Worm (Caenorhabditis elegans) whole organism, L4 larva: ENCODE measurements around the gene F28H7.3.

Source experiments
- F10B5.3 ChIP-seq: sonication (generic microtip); optimal IDR thresholded peaks from 2 replicates; lab custom pipeline; 2016; ENCODE audit warnings: mild to moderate bottlenecking, missing genetic modification characterization, missing compliant biosample characterization
- F44E2.7 ChIP-seq: fragments of 200-800 bp; sonication (Bioruptor generic); IDR thresholded peaks from 2 replicates; pipeline ENCODE4 v2.1.2; 2022; ENCODE audit warnings: missing genetic modification characterization, missing compliant biosample characterization
- T26A8.4 ChIP-seq: fragments of 200-800 bp; sonication (Bioruptor generic); IDR thresholded peaks from 2 replicates; pipeline ENCODE4 v1.3.6; 2022; ENCODE audit warnings: missing genetic modification characterization, missing compliant biosample characterization
- aha-1 ChIP-seq: fragments of 150-350 bp; peaks from one replicate; lab custom pipeline; 2014; ENCODE audit warnings: missing biosample characterization, missing genetic modification characterization
- aly-2 ChIP-seq: sonication (generic microtip); optimal IDR thresholded peaks from 2 replicates; lab custom pipeline; 2018; ENCODE audit warnings: missing biosample characterization, missing genetic modification characterization
- ama-1 ChIP-seq: fragments of 150-350 bp; optimal IDR thresholded peaks from 2 replicates; lab custom pipeline; 2014; ENCODE audit warnings: inconsistent platforms, mixed read lengths
- ceh-20 ChIP-seq: fragments of 200-800 bp; sonication (Bioruptor generic); IDR thresholded peaks from 2 replicates; pipeline ENCODE4 v1.3.6; 2022; ENCODE audit warnings: missing genetic modification reagents, missing genetic modification characterization, missing compliant biosample characterization
- ceh-82 ChIP-seq: sonication (generic microtip); optimal IDR thresholded peaks from 2 replicates; lab custom pipeline; 2017; ENCODE audit warnings: missing biosample characterization, missing genetic modification characterization
- ctbp-1 ChIP-seq: fragments of 200-800 bp; sonication (Bioruptor generic); IDR thresholded peaks from 2 replicates; pipeline ENCODE4 v1.3.6; 2022; ENCODE audit warnings: missing genetic modification reagents, missing genetic modification characterization, missing compliant biosample characterization
- daf-12 ChIP-seq: fragments of 150-350 bp; optimal IDR thresholded peaks from 2 replicates; lab custom pipeline; 2014; ENCODE audit warnings: missing biosample characterization, missing genetic modification reagents, missing genetic modification characterization
- daf-19 ChIP-seq: fragments of 200-800 bp; sonication (Bioruptor generic); conservative IDR thresholded peaks from 2 replicates; pipeline ENCODE4 v1.3.6; 2022; ENCODE audit warnings: missing genetic modification characterization, missing compliant biosample characterization
- daf-8 ChIP-seq: fragments of 200-800 bp; sonication (Bioruptor generic); IDR thresholded peaks from 2 replicates; pipeline ENCODE4 v1.3.6; 2022; ENCODE audit warnings: missing genetic modification characterization, missing compliant biosample characterization
- dmd-6 ChIP-seq: fragments of 200-800 bp; sonication (Bioruptor generic); IDR thresholded peaks from 2 replicates; pipeline ENCODE4 v1.3.6; 2022; ENCODE audit warnings: missing genetic modification reagents, missing genetic modification characterization, missing compliant biosample characterization
- dmd-8 ChIP-seq: fragments of 200-800 bp; sonication (Bioruptor generic); IDR thresholded peaks from 2 replicates; pipeline ENCODE4 v1.3.6; 2022; ENCODE audit warnings: missing genetic modification characterization, missing compliant biosample characterization
- dmd-9 ChIP-seq: fragments of 200-800 bp; sonication (Bioruptor generic); IDR thresholded peaks from 2 replicates; pipeline ENCODE4 v1.3.6; 2022; ENCODE audit warnings: missing genetic modification reagents, missing genetic modification characterization, missing compliant biosample characterization
- dpl-1 ChIP-seq: fragments of 150-350 bp; optimal IDR thresholded peaks from 2 replicates; lab custom pipeline; 2014; ENCODE audit warnings: missing biosample characterization, missing genetic modification reagents, missing genetic modification characterization
- dve-1 ChIP-seq: sonication (generic microtip); optimal IDR thresholded peaks from 2 replicates; lab custom pipeline; 2017; ENCODE audit warnings: antibody characterized with exemption, mild to moderate bottlenecking, missing genetic modification characterization, missing compliant biosample characterization; ENCODE audit not compliant: insufficient read depth
- fkh-10 ChIP-seq: fragments of 150-350 bp; optimal IDR thresholded peaks from 2 replicates; lab custom pipeline; 2014; ENCODE audit warnings: missing biosample characterization, missing genetic modification reagents, missing genetic modification characterization
- hif-1 ChIP-seq, 2 experiments: sonication (generic microtip); optimal IDR thresholded peaks; 2 replicates each; lab custom pipeline; 2016 to 2017; ENCODE audit warnings: missing compliant biosample characterization in 2 of 2, missing genetic modification characterization in 2 of 2, missing genetic modification reagents in 2 of 2, missing genotype in 2 of 2, mild to moderate bottlenecking in 1 of 2
- hlh-11 ChIP-seq: fragments of 200-800 bp; sonication (Bioruptor generic); optimal IDR thresholded peaks from 2 replicates; lab custom pipeline; 2018; ENCODE audit warnings: mild to moderate bottlenecking, missing genetic modification characterization, missing compliant biosample characterization
- jun-1 ChIP-seq: fragments of 150-350 bp; optimal IDR thresholded peaks from 2 replicates; lab custom pipeline; 2014; ENCODE audit warnings: missing biosample characterization, missing genetic modification reagents, missing genetic modification characterization
- lin-15B ChIP-seq: fragments of 150-350 bp; sonication (generic microtip); optimal IDR thresholded peaks from 3 replicates; lab custom pipeline; 2014; ENCODE audit warnings: missing biosample characterization, missing genetic modification characterization
- lin-29 ChIP-seq: fragments of 200-800 bp; sonication (Bioruptor generic); IDR thresholded peaks from 2 replicates; pipeline ENCODE4 v1.3.6; 2022; ENCODE audit warnings: missing genetic modification reagents, missing genetic modification characterization, missing compliant biosample characterization
- lin-38 ChIP-seq: fragments of 200-800 bp; sonication (Bioruptor generic); IDR thresholded peaks from 2 replicates; pipeline ENCODE4 v1.3.6; 2022; ENCODE audit warnings: missing genetic modification reagents, missing genetic modification characterization, missing compliant biosample characterization
- lsy-2 ChIP-seq, 2 experiments: fragments of 150-350 bp in 1 of 2; sonication (generic microtip) in 1 of 2; optimal IDR thresholded peaks; 2 replicates each; lab custom pipeline; 2014 to 2017; ENCODE audit warnings: missing biosample characterization in 2 of 2, missing genetic modification characterization in 2 of 2
- madf-5 ChIP-seq, 2 experiments: fragments of 200-800 bp; sonication (Bioruptor generic); IDR thresholded peaks; 2 replicates each; pipeline ENCODE4 v1.3.6; 2022; ENCODE audit warnings: missing compliant biosample characterization in 2 of 2, missing genetic modification characterization in 2 of 2
- mdl-1 ChIP-seq, 2 experiments: fragments of 150-350 bp in 1 of 2; sonication (generic microtip) in 1 of 2; optimal IDR thresholded peaks; 2 replicates each; lab custom pipeline; 2014 to 2017; ENCODE audit warnings: missing biosample characterization in 2 of 2, missing genetic modification characterization in 2 of 2
- mep-1 ChIP-seq: fragments of 150-350 bp; sonication (generic microtip); optimal IDR thresholded peaks from 3 replicates; lab custom pipeline; 2014; ENCODE audit warnings: missing biosample characterization, missing genetic modification characterization
- mes-2 ChIP-seq: sonication (generic microtip); optimal IDR thresholded peaks from 2 replicates; lab custom pipeline; 2016; ENCODE audit warnings: missing genotype, mild to moderate bottlenecking, missing genetic modification characterization, missing compliant biosample characterization; ENCODE audit not compliant: poor library complexity, severe bottlenecking
- nhr-10 ChIP-seq: fragments of 150-350 bp; optimal IDR thresholded peaks from 2 replicates; lab custom pipeline; 2014; ENCODE audit warnings: missing biosample characterization, missing genetic modification characterization
- nhr-102 ChIP-seq: sonication (generic microtip); optimal IDR thresholded peaks from 2 replicates; lab custom pipeline; 2016; ENCODE audit warnings: mild to moderate bottlenecking, missing genetic modification characterization, moderate library complexity, missing compliant biosample characterization
- nhr-11 ChIP-seq: fragments of 150-350 bp; optimal IDR thresholded peaks from 2 replicates; lab custom pipeline; 2014; ENCODE audit warnings: missing biosample characterization, missing genetic modification characterization
- nhr-28 ChIP-seq: fragments of 150-350 bp; optimal IDR thresholded peaks from 2 replicates; lab custom pipeline; 2014; ENCODE audit warnings: missing biosample characterization, missing genetic modification characterization
- nhr-42 ChIP-seq: fragments of 200-800 bp; sonication (Bioruptor generic); IDR thresholded peaks from 2 replicates; pipeline ENCODE4 v1.3.6; 2022; ENCODE audit warnings: missing genetic modification characterization, missing compliant biosample characterization
- nhr-48 ChIP-seq: sonication (generic microtip); optimal IDR thresholded peaks from 2 replicates; lab custom pipeline; 2016; ENCODE audit warnings: mild to moderate bottlenecking, missing genetic modification characterization, missing compliant biosample characterization
- php-3 ChIP-seq: fragments of 200-800 bp; sonication (Bioruptor generic); IDR thresholded peaks from 2 replicates; pipeline ENCODE4 v1.3.6; 2022; ENCODE audit warnings: missing genetic modification reagents, missing genetic modification characterization, missing compliant biosample characterization
- saeg-2 ChIP-seq: fragments of 200-800 bp; sonication (Bioruptor generic); IDR thresholded peaks from 2 replicates; pipeline ENCODE4 v1.3.6; 2022; ENCODE audit warnings: missing genetic modification reagents, missing genetic modification characterization, missing compliant biosample characterization
- spr-1 ChIP-seq: sonication (generic microtip); optimal IDR thresholded peaks from 2 replicates; lab custom pipeline; 2016; ENCODE audit warnings: mild to moderate bottlenecking, missing genetic modification characterization, missing compliant biosample characterization
- tag-97 ChIP-seq: fragments of 200-800 bp; sonication (Bioruptor generic); IDR thresholded peaks from 2 replicates; pipeline ENCODE4 v1.3.6; 2022; ENCODE audit warnings: missing genetic modification characterization, missing compliant biosample characterization
- tra-1 ChIP-seq: fragments of 200-800 bp; sonication (Bioruptor generic); IDR thresholded peaks from 2 replicates; pipeline ENCODE4 v1.3.6; 2022; ENCODE audit warnings: missing genetic modification reagents, missing genetic modification characterization, missing compliant biosample characterization
- unc-62 ChIP-seq, 3 experiments: fragments of 150-350 bp in 1 of 3; sonication (generic microtip); optimal IDR thresholded peaks in 2 of 3; peaks in 1 of 3; 1 replicate in 1 of 3; 2 replicates in 2 of 3; lab custom pipeline; 2014 to 2017; ENCODE audit warnings: missing biosample characterization in 3 of 3, missing genetic modification characterization in 3 of 3, missing genetic modification reagents in 3 of 3, missing genotype in 1 of 3
- zag-1 ChIP-seq: fragments of 150-350 bp; optimal IDR thresholded peaks from 2 replicates; lab custom pipeline; 2014; ENCODE audit warnings: missing biosample characterization, missing genetic modification characterization
- zip-11 ChIP-seq: fragments of 200-800 bp; sonication (Bioruptor generic); IDR thresholded peaks from 2 replicates; pipeline ENCODE4 v1.3.6; 2022; ENCODE audit warnings: missing genetic modification characterization, missing compliant biosample characterization
- zip-2 ChIP-seq: fragments of 150-350 bp; optimal IDR thresholded peaks from 2 replicates; lab custom pipeline; 2014; ENCODE audit warnings: missing biosample characterization, missing genetic modification characterization
- ztf-7 ChIP-seq: fragments of 150-350 bp; optimal IDR thresholded peaks from 2 replicates; lab custom pipeline; 2014; ENCODE audit warnings: missing biosample characterization, missing genetic modification characterization

Gene F28H7.3

DNA sequence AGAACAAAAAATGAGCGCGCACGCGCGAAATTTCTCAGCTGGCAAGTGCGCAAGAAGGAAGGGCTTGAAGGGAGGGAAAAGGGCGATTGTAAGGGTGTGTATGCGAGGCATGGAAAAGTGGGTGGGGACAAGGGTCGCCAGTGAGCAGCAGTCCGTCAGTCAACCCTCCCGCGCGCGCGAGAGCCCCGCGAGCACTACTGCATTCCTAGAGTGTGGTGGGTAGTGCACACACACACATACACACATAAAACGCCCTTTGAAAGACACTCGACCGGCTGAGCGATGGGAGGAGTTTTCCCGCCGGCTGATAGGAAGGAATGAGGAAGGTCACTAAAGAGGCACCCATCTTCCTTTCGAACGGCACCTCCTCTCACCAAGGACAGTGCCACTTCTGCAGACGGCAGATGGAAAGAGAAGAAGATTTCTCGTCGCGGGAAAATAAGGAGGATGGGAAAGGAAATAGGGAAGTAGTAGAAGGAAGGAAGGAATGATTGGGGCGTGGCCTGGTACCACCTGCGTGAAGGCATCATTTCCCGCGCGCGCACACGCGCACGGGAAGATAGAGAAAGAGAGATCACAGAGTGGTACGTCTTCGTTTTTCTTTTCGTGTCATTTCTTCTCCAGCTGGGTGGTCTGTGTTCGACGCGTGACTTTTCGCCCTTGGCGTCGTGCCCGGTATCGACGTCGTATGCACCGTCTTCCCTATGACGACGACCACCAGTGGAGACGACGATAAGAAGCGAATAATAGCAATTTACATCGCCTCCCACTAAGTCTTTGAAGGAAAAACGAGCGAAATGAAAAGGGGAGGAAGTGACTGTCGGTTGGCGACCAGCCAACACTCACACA is 33.5 kb downstream of the F28H7.3 start (continued):
- peak; percentile 31 for TF ChIP-seq mes-2 (tag; lab: Kevin White, UChicago)
- no peak for TF ChIP-seq madf-5 (GFP tag; IDR thresholded peaks at IDR 0.05; lab: Robert Waterston, UW)
- no peak for TF ChIP-seq aly-2
- no peak for TF ChIP-seq zag-1 (tag; lab: Kevin White, UChicago)
- TF ChIP-seq lin-29 (GFP tag; lab: Robert Waterston, UW), result no peak
- peak; percentile 52 for TF ChIP-seq nhr-48 (tag; lab: Kevin White, UChicago)
- peak; percentile 67 for TF ChIP-seq nhr-28 (tag; lab: Kevin White, UChicago)
- no peak; the same call in 1 of the 2 replicates for TF ChIP-seq ceh-20 (GFP tag; lab: Robert Waterston, UW)
- no peak for TF ChIP-seq hif-1 (tag; optimal IDR thresholded peaks at IDR 0.05; lab: Kevin White, UChicago)
- TF ChIP-seq daf-12 (tag; lab: Kevin White, UChicago), result no peak
- TF ChIP-seq T26A8.4 (GFP tag; lab: Robert Waterston, UW), result 0 out of 2 replicates have a peak, but pooled peaks have one; percentile 15
- TF ChIP-seq aha-1 (tag; lab: Kevin White, UChicago), result peak; percentile 99
- peak; percentile 60 for TF ChIP-seq tra-1 (GFP tag; lab: Robert Waterston, UW)
- TF ChIP-seq dmd-9, result no peak
- no peak for TF ChIP-seq daf-8 (GFP tag; lab: Robert Waterston, UW)
- TF ChIP-seq dpl-1 (GFP tag; lab: Kevin White, UChicago), result peak; percentile 24
- TF ChIP-seq dmd-6 (GFP tag; lab: Robert Waterston, UW), result peak; percentile 20; the same call in 1 of the 2 replicates
- TF ChIP-seq, all 104 proteins: peak for 24

- TF ChIP-seq saeg-2 (GFP tag; lab: Robert Waterston, UW) (peak; percentile 92), F44E2.7 (GFP tag; lab: Robert Waterston, UW) (no peak), daf-19 (GFP tag; lab: Robert Waterston, UW) (peak; percentile 66; the same call in 1 of the 2 replicates), php-3 (GFP tag; lab: Robert Waterston, UW) (peak; percentile 76), nhr-10 (tag; lab: Kevin White, UChicago) (peak; percentile 27), spr-1 (tag; lab: Kevin White, UChicago) (peak; percentile 29), fkh-10 (GFP tag; lab: Kevin White, UChicago) (peak; percentile 93), lin-38 (GFP tag; lab: Robert Waterston, UW) (peak; percentile 71), ztf-7 (tag; lab: Kevin White, UChicago) (no peak), zip-2 (tag; lab: Kevin White, UChicago) (peak; percentile 47), mdl-1 (tag; optimal IDR thresholded peaks at IDR 0.05; lab: Kevin White, UChicago) (peak; percentile 97 to 98), dmd-8 (GFP tag; lab: Robert Waterston, UW) (no peak; the same call in 1 of the 2 replicates), aly-2 (no peak), ama-1 (lab: Kevin White, UChicago) (no peak), daf-12 (tag; lab: Kevin White, UChicago) (no peak), nhr-11 (tag; lab: Kevin White, UChicago) (peak; percentile 90), lin-15B (no peak), ctbp-1 (GFP tag; lab: Robert Waterston, UW) (peak; percentile 99), nhr-42 (GFP tag; lab: Robert Waterston, UW) (peak; percentile 82), mep-1 (peak; percentile 95), lin-29 (GFP tag; lab: Robert Waterston, UW) (peak; percentile 87), nhr-102 (peak; percentile 56), zip-11 (GFP tag; lab: Robert Waterston, UW) (no peak), hlh-11 (tag; lab: Kevin White, UChicago) (peak; percentile 99), ceh-82 (tag; lab: Kevin White, UChicago) (no peak), dve-1 (tag; lab: Kevin White, UChicago) (peak; percentile 91), jun-1 (tag; lab: Kevin White, UChicago) (peak; percentile 31), unc-62 (GFP tag; optimal IDR thresholded peaks at IDR 0.05 in 1 of 2; lab: Kevin White, UChicago) (peak in 1 of 2 experiments; percentile 100), unc-62 (tag; optimal IDR thresholded peaks at IDR 0.05; lab: Kevin White, UChicago) (no peak), lsy-2 (tag; optimal IDR thresholded peaks at IDR 0.05; lab: Kevin White, UChicago) (peak; percentile 69 to 90), tag-97 (GFP tag; lab: Robert Waterston, UW) (no peak), F10B5.3 (tag; lab: Kevin White, UChicago) (no peak)
Measured at ce11 chrV:10715158-10716152, 35.1 kb downstream of the F28H7.3 start.
